Worm (Caenorhabditis elegans) whole organism, early embryonic: Measurements from ENCODE around the gene srh-111.
"Not testable (repeated sequence)": the region's sequence is repeated elsewhere in the genome, so short reads cannot be mapped to it uniquely, and the experiment has no call there.

Source experiments
- B0310.2 ChIP-seq: sonication (generic microtip); optimal IDR thresholded peaks from 2 replicates; lab custom pipeline; 2016; ENCODE audit warnings: mild to moderate bottlenecking, missing genetic modification characterization, missing compliant biosample characterization
- F13C5.2 ChIP-seq: sonication (generic microtip); optimal IDR thresholded peaks from 2 replicates; lab custom pipeline; 2017; ENCODE audit warnings: mild to moderate bottlenecking, missing genetic modification characterization, inconsistent platforms, missing compliant biosample characterization
- aly-1 ChIP-seq: sonication (generic microtip); optimal IDR thresholded peaks from 2 replicates; lab custom pipeline; 2016; ENCODE audit warnings: missing genetic modification characterization, missing compliant biosample characterization
- ama-1 ChIP-seq: fragments of 150-350 bp; optimal IDR thresholded peaks from 2 replicates; lab custom pipeline; 2014
- ceh-13 ChIP-seq: fragments of 200-800 bp; sonication (Bioruptor generic); optimal IDR thresholded peaks from 2 replicates; lab custom pipeline; 2018; ENCODE audit warnings: mild to moderate bottlenecking, missing genetic modification characterization, missing compliant biosample characterization
- ceh-36 ChIP-seq: sonication (generic microtip); optimal IDR thresholded peaks from 2 replicates; lab custom pipeline; 2016; ENCODE audit warnings: missing genetic modification characterization, inconsistent platforms, missing compliant biosample characterization
- ets-7 ChIP-seq: sonication (generic microtip); optimal IDR thresholded peaks from 2 replicates; lab custom pipeline; 2016; ENCODE audit warnings: missing genotype, missing genetic modification characterization, missing compliant biosample characterization
- flt-1 ChIP-seq: fragments of 200-800 bp; sonication (Bioruptor generic); IDR thresholded peaks from 2 replicates; pipeline ENCODE4 v1.3.6; 2022; ENCODE audit warnings: missing genetic modification characterization, missing compliant biosample characterization
- hmbx-1 ChIP-seq: sonication (generic microtip); optimal IDR thresholded peaks from 2 replicates; lab custom pipeline; 2016; ENCODE audit warnings: mild to moderate bottlenecking, missing genetic modification characterization, missing compliant biosample characterization
- hmg-4 ChIP-seq: fragments of 200-800 bp; sonication (Bioruptor generic); optimal IDR thresholded peaks from 2 replicates; lab custom pipeline; 2018; ENCODE audit warnings: mild to moderate bottlenecking, missing genetic modification characterization, missing compliant biosample characterization
- hnd-1 ChIP-seq: sonication (generic microtip); optimal IDR thresholded peaks from 2 replicates; lab custom pipeline; 2016; ENCODE audit warnings: missing genetic modification characterization, missing compliant biosample characterization
- pes-1 ChIP-seq: fragments of 200-800 bp; sonication (Bioruptor generic); IDR thresholded peaks from 2 replicates; pipeline ENCODE4 v1.3.6; 2022; ENCODE audit warnings: missing genetic modification reagents, missing genetic modification characterization, missing compliant biosample characterization
- scrt-1 ChIP-seq: fragments of 200-800 bp; sonication (Bioruptor generic); IDR thresholded peaks from 2 replicates; pipeline ENCODE4 v1.3.6; 2022; ENCODE audit warnings: missing genetic modification characterization, missing compliant biosample characterization
- sea-1 ChIP-seq: fragments of 200-800 bp; sonication (Bioruptor generic); conservative IDR thresholded peaks from 2 replicates; pipeline ENCODE4 v1.3.6; 2022; ENCODE audit warnings: missing genetic modification characterization, missing compliant biosample characterization
- tbx-11 ChIP-seq: fragments of 200-800 bp; sonication (Bioruptor generic); IDR thresholded peaks from 2 replicates; pipeline ENCODE4 v1.3.6; 2022; ENCODE audit warnings: missing genetic modification characterization, missing compliant biosample characterization
- tbx-37 ChIP-seq: fragments of 200-800 bp; sonication (Bioruptor generic); conservative IDR thresholded peaks from 2 replicates; pipeline ENCODE4 v1.3.6; 2022; ENCODE audit warnings: missing genetic modification reagents, missing genetic modification characterization, missing compliant biosample characterization
- tra-4 ChIP-seq: sonication (generic microtip); optimal IDR thresholded peaks from 2 replicates; lab custom pipeline; 2017; ENCODE audit warnings: missing genetic modification characterization, missing compliant biosample characterization

Gene srh-111

ce11 chrV:17476490-17476889 lies 8.5 kb downstream of the srh-111 start, which contains the start of gene srbc-61:
Gene srbc-61 (plus strand): TSS chrV:17476790.
- TF ChIP-seq ets-7 (no peak), aly-1 (no peak), scrt-1 (GFP tag; lab: Robert Waterston, UW) (no peak), pes-1 (GFP tag; lab: Robert Waterston, UW) (no peak), sea-1 (GFP tag; lab: Robert Waterston, UW) (no peak), ceh-36 (tag; lab: Kevin White, UChicago) (no peak), tbx-37 (GFP tag; lab: Robert Waterston, UW) (no peak), ceh-13 (GFP tag; lab: Kevin White, UChicago) (no peak), hmg-4 (GFP tag; lab: Kevin White, UChicago) (no peak), ama-1 (no peak), tbx-11 (GFP tag; lab: Robert Waterston, UW) (no peak), flt-1 (GFP tag; lab: Robert Waterston, UW) (no peak)

- no peak for TF ChIP-seq aly-1
Measured at ce11 chrV:17473699-17474098, 11.3 kb downstream of the srh-111 start, which contains the start of gene srh-123. Gene srh-123 (plus strand): TSS chrV:17473999.

- no peak for TF ChIP-seq pes-1 (GFP tag; lab: Robert Waterston, UW)
- no peak for TF ChIP-seq flt-1 (GFP tag; lab: Robert Waterston, UW)
- TF ChIP-seq tra-4 (tag; lab: Kevin White, UChicago): no peak
- TF ChIP-seq tbx-37 (GFP tag; lab: Robert Waterston, UW): no peak
- no peak for TF ChIP-seq ama-1
- TF ChIP-seq ceh-13 (GFP tag; lab: Kevin White, UChicago): no peak
- TF ChIP-seq hnd-1 (tag; lab: Kevin White, UChicago): no peak
- TF ChIP-seq hmbx-1: no peak
- TF ChIP-seq hmg-4 (GFP tag; lab: Kevin White, UChicago): no peak
- no peak for TF ChIP-seq sea-1 (GFP tag; lab: Robert Waterston, UW)
- no peak for TF ChIP-seq ets-7
- TF ChIP-seq F13C5.2 (tag; lab: Kevin White, UChicago): no peak
- TF ChIP-seq scrt-1 (GFP tag; lab: Robert Waterston, UW): no peak
- TF ChIP-seq tbx-11 (GFP tag; lab: Robert Waterston, UW): no peak
- TF ChIP-seq B0310.2 (tag; lab: Kevin White, UChicago): no peak
- no peak for TF ChIP-seq aly-1
Measured at ce11 chrV:17471564-17471963, 13.4 kb downstream of the srh-111 start, which contains the start of gene srh-235. Gene srh-235 (minus strand): TSS chrV:17471664.

ce11 chrV:17469180-17469579 lies 15.8 kb downstream of the srh-111 start, which contains the start of gene F20E11.17:
Gene F20E11.17 (minus strand): TSS chrV:17469280.
- TF ChIP-seq hnd-1 (tag; lab: Kevin White, UChicago): no peak
- no peak for TF ChIP-seq ama-1
- no peak for TF ChIP-seq pes-1 (GFP tag; lab: Robert Waterston, UW)
- no peak for TF ChIP-seq scrt-1 (GFP tag; lab: Robert Waterston, UW)
- TF ChIP-seq hmbx-1: no peak

- no peak for TF ChIP-seq aly-1
- no peak for TF ChIP-seq pes-1 (GFP tag; lab: Robert Waterston, UW)
- TF ChIP-seq ets-7: no peak
- no peak for TF ChIP-seq hnd-1 (tag; lab: Kevin White, UChicago)
- TF ChIP-seq B0310.2 (tag; lab: Kevin White, UChicago): no peak
- no peak for TF ChIP-seq sea-1 (GFP tag; lab: Robert Waterston, UW)
- no peak for TF ChIP-seq flt-1 (GFP tag; lab: Robert Waterston, UW)
- no peak for TF ChIP-seq ceh-13 (GFP tag; lab: Kevin White, UChicago)
- TF ChIP-seq scrt-1 (GFP tag; lab: Robert Waterston, UW): no peak
- no peak for TF ChIP-seq tbx-11 (GFP tag; lab: Robert Waterston, UW)
Measured at ce11 chrV:17467881-17468280, 17.1 kb downstream of the srh-111 start.

ce11 chrV:17466751-17467150 lies 18.2 kb downstream of the srh-111 start, which contains the start of gene srw-72:
Gene srw-72 (plus strand): TSS chrV:17467051.
- TF ChIP-seq hmg-4 (GFP tag; lab: Kevin White, UChicago) (no peak), tbx-11 (GFP tag; lab: Robert Waterston, UW) (no peak), flt-1 (GFP tag; lab: Robert Waterston, UW) (no peak), tbx-37 (GFP tag; lab: Robert Waterston, UW) (no peak), hmbx-1 (no peak), F13C5.2 (tag; lab: Kevin White, UChicago) (no peak), pes-1 (GFP tag; lab: Robert Waterston, UW) (no peak), sea-1 (GFP tag; lab: Robert Waterston, UW) (no peak), scrt-1 (GFP tag; lab: Robert Waterston, UW) (no peak), tra-4 (tag; lab: Kevin White, UChicago) (no peak), hnd-1 (tag; lab: Kevin White, UChicago) (no peak), ceh-13 (GFP tag; lab: Kevin White, UChicago) (no peak), ceh-36 (tag; lab: Kevin White, UChicago) (no peak), aly-1 (no peak), ama-1 (no peak)

- TF ChIP-seq pes-1 (GFP tag; lab: Robert Waterston, UW); ama-1; tbx-11 (GFP tag; lab: Robert Waterston, UW): not testable (repeated sequence)
Measured at ce11 chrV:17464278-17464677, 20.7 kb downstream of the srh-111 start, which contains the start of gene F20E11.7. Gene F20E11.7 (plus strand): TSS chrV:17464578.

- TF ChIP-seq ama-1 (no peak), aly-1 (no peak), ceh-13 (GFP tag; lab: Kevin White, UChicago) (no peak), ceh-36 (tag; lab: Kevin White, UChicago) (no peak), B0310.2 (tag; lab: Kevin White, UChicago) (no peak), sea-1 (GFP tag; lab: Robert Waterston, UW) (no peak), F13C5.2 (tag; lab: Kevin White, UChicago) (no peak), tbx-37 (GFP tag; lab: Robert Waterston, UW) (no peak), tra-4 (tag; lab: Kevin White, UChicago) (no peak), flt-1 (GFP tag; lab: Robert Waterston, UW) (no peak), ets-7 (no peak), hnd-1 (tag; lab: Kevin White, UChicago) (no peak), scrt-1 (GFP tag; lab: Robert Waterston, UW) (no peak), pes-1 (GFP tag; lab: Robert Waterston, UW) (no peak), tbx-11 (GFP tag; lab: Robert Waterston, UW) (no peak)
Measured at ce11 chrV:17460061-17460460, 24.9 kb downstream of the srh-111 start, which contains the start of gene srz-48. Gene srz-48 (minus strand): TSS chrV:17460161.
